Fruit fly (Drosophila melanogaster): Measurements from ENCODE around the gene CG8475.

CG8475 gene

DNA sequence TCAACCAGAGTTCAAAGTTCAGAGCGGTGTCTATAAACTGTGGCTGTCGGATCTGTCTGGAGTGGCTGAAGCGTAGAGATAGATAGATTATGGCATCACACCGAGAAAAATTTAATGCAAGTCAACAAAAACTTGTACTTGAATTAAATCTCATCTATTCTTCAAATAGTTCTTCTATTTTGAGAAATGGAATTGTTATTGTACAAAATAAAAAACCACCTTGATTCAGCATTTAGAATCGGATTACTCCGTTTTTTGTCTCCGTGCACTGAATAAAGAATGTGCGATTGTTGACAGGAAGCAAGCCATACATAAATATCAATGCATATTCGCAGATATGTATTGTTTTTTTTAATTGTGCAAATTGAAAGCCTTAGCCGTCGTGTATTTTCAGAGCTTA is 32.9 kb upstream of the CG8475 start (continued):
- TF ChIP-seq CG2875 (GFP tag; optimal IDR thresholded peaks at IDR 0.05) (no peak), CG12236 (GFP tag; optimal IDR thresholded peaks at IDR 0.05) (no peak), CG2202 (tag; optimal IDR thresholded peaks at IDR 0.05) (no peak), CG12219 (GFP tag; optimal IDR thresholded peaks at IDR 0.05) (no peak), Sox100B (GFP tag; optimal IDR thresholded peaks at IDR 0.05) (no peak), toy (GFP tag; IDR thresholded peaks at IDR 0.05) (no peak), jumu (GFP tag; optimal IDR thresholded peaks at IDR 0.05) (no peak), az2 (GFP tag; optimal IDR thresholded peaks at IDR 0.05) (no peak), CG10979 (tag; optimal IDR thresholded peaks at IDR 0.05) (peak; percentile 27), CG1792 (GFP tag; optimal IDR thresholded peaks at IDR 0.05) (no peak), Ssrp (tag; optimal IDR thresholded peaks at IDR 0.05) (no peak), ewg (GFP tag; optimal IDR thresholded peaks at IDR 0.05) (no peak), E2f2 (GFP tag; IDR thresholded peaks at IDR 0.05) (peak; percentile 22; the same call in 1 of the 2 replicates), H2.0 (GFP tag; IDR thresholded peaks at IDR 0.05) (no peak), CG10209 (GFP tag; optimal IDR thresholded peaks at IDR 0.05) (peak; percentile 0), CG10431 (GFP tag; optimal IDR thresholded peaks at IDR 0.05) (no peak), stc (GFP tag; IDR thresholded peaks at IDR 0.05) (peak; percentile 46; the same call in 1 of the 2 replicates), NC2α (GFP tag; optimal IDR thresholded peaks at IDR 0.05) (no peak), pum (GFP tag; optimal IDR thresholded peaks at IDR 0.05) (no peak), CG2120 (GFP tag; optimal IDR thresholded peaks at IDR 0.05) (peak; percentile 54), CG30403 (GFP tag; optimal IDR thresholded peaks at IDR 0.05) (peak; percentile 11), sqz (GFP tag; optimal IDR thresholded peaks at IDR 0.05) (no peak), lab (GFP tag; optimal IDR thresholded peaks at IDR 0.05) (no peak), CG18619 (GFP tag; optimal IDR thresholded peaks at IDR 0.05) (no peak), br (optimal IDR thresholded peaks at IDR 0.05) (no peak), C15 (GFP tag; IDR thresholded peaks at IDR 0.05) (no peak), CG13894 (tag; optimal IDR thresholded peaks at IDR 0.05) (no peak), sd (tag; optimal IDR thresholded peaks at IDR 0.05) (no peak), CG13296 (GFP tag; optimal IDR thresholded peaks at IDR 0.05) (no peak), Hr78 (GFP tag; optimal IDR thresholded peaks at IDR 0.05) (no peak), her (GFP tag; optimal IDR thresholded peaks at IDR 0.05) (peak; percentile 4), Bgb (GFP tag; IDR thresholded peaks at IDR 0.05; ENCODE audit: partially characterized antibody) (no peak), scrt (GFP tag; optimal IDR thresholded peaks at IDR 0.05) (no peak), CG18011 (GFP tag; optimal IDR thresholded peaks at IDR 0.05) (no peak), NK7.1 (GFP tag; optimal IDR thresholded peaks at IDR 0.05) (no peak), bab2 (GFP tag; optimal IDR thresholded peaks at IDR 0.05) (no peak), B-H2 (GFP tag; optimal IDR thresholded peaks at IDR 0.05) (no peak), da (GFP tag; optimal IDR thresholded peaks at IDR 0.05) (no peak), TFAM (GFP tag; optimal IDR thresholded peaks at IDR 0.05) (no peak), CG13624 (GFP tag; optimal IDR thresholded peaks at IDR 0.05) (no peak), sim (GFP tag; IDR thresholded peaks at IDR 0.05) (0 out of 2 replicates have a peak, but pooled peaks have one; percentile 20), Rx (GFP tag; IDR thresholded peaks at IDR 0.05) (peak; percentile 19; the same call in 1 of the 2 replicates), Mad (GFP tag; optimal IDR thresholded peaks at IDR 0.05) (no peak), mam (GFP tag; optimal IDR thresholded peaks at IDR 0.05) (peak; percentile 14), CG10959 (GFP tag; IDR thresholded peaks at IDR 0.05) (peak; percentile 43; the same call in 1 of the 2 replicates), bcd (GFP tag; optimal IDR thresholded peaks at IDR 0.05) (no peak), gce (GFP tag; IDR thresholded peaks at IDR 0.05) (no peak), CG4424 (GFP tag; optimal IDR thresholded peaks at IDR 0.05) (no peak), Rfx (GFP tag; IDR thresholded peaks at IDR 0.05) (peak; percentile 53), gt (GFP tag; IDR thresholded peaks at IDR 0.05) (no peak), NFAT (GFP tag; IDR thresholded peaks at IDR 0.05) (no peak), Hr51 (GFP tag; optimal IDR thresholded peaks at IDR 0.05) (peak in 1 of 2 experiments; percentile 35)
